Worm (Caenorhabditis elegans): ENCODE measurements around the gene C14C11.2.
"Not testable (repeated sequence)": the region's sequence is repeated elsewhere in the genome, so short reads cannot be mapped to it uniquely, and the experiment has no call there.

Gene C14C11.2

DNA sequence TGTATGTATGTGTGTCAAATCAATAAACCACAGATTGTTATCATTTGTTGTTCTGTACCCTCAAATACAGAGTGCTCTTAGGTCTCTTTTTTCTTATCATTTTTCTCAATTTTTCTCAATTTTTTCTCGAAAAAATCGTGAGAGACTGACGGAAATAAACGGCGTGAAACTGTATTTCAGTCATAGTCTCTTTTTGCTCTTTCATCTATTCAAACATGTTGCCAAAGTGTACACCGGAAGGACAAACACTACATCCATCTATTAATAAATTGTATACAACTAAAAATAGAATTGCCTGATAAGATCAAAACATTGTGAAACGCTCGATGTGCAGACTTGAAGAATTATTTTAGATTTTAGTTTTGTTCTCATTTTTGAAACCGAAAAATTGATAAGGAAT lies 26.5 kb upstream of the C14C11.2 start:
- TF ChIP-seq nhr-80 (tag; optimal IDR thresholded peaks at IDR 0.05): peak; percentile 38
- TF ChIP-seq lin-26 (GFP tag; IDR thresholded peaks at IDR 0.05): no peak

DNA sequence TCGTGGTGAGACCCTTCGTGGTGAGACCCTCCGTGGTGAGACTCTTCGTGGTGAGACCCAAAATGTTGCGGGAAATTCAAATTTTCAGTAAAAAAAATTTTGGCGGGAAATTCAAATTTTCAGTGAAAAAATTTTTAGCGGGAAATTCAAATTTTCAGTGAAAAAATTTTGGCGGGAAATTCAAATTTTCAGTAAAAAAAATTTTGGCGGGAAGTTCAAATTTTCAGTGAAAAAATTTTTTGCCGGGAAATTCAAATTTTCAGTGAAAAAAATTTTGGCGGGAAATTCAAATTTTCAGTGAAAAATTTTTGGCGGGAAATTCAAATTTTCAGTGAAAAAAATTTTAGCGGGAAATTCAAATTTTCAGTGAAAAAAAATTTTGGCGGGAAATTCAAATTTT lies 20.9 kb upstream of the C14C11.2 start:
- peak; percentile 39; the same call in 1 of the 2 replicates for TF ChIP-seq ceh-91 (GFP tag; IDR thresholded peaks at IDR 0.05)
- peak; percentile 66 for TF ChIP-seq F33H1.4 (GFP tag; IDR thresholded peaks at IDR 0.05)
- TF ChIP-seq madf-8 (GFP tag; conservative IDR thresholded peaks at IDR 0.05): 0 out of 2 replicates have a peak, but pooled peaks have one; percentile 29

DNA sequence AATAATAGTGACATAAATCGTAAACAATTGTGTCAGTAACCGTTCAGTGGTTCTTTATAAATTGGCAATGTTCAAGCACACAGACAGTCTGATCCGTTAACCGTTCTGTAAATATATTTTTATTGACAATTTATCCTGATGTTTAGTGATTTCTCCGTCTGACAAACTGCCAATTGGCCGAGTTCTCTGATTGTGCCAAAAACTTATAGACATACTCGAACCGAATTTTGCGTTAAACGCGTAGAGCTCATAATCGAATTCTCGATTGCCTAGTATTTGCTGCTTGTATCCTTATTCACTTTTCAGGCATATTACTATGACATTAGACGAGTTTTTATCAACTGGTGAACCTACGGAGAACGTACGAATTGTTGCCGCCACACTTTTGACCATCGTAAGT lies 16.8 kb upstream of the C14C11.2 start, which contains the start of gene srx-117:
Gene srx-117, plus strand, starts transcription at position 301 of the 400 bp plus-strand sequence.
- no peak for TF ChIP-seq lin-26 (GFP tag; IDR thresholded peaks at IDR 0.05)

DNA sequence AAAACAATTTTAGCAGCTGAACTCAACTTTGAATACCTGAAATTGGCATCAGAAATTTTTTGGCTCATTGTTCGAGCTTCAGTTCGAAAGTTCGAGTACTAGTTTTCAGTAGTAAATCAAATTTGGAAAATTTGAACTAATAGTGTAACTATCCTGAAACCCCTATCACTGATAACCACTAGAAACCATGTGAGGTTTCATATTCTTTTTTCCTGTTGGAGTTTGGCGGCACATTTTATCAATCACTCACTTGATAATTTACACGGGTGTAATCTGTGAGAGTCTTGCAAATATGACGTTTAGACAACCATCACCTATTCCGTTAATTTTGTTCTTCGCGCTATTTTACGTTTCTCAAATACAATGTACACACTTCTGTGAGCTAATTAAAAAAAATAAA lies 13.6 kb upstream of the C14C11.2 start, which contains the start of gene C14C11.4:
Gene C14C11.4, plus strand, starts transcription at position 252 of the 400 bp plus-strand sequence.
- TF ChIP-seq dox-1 (GFP tag; IDR thresholded peaks at IDR 0.05): no peak
- TF ChIP-seq ets-4 (GFP tag; optimal IDR thresholded peaks at IDR 0.05): peak; percentile 39
- no peak for TF ChIP-seq ztf-22 (GFP tag; optimal IDR thresholded peaks at IDR 0.05)
- peak; percentile 86 for TF ChIP-seq nhr-80 (tag; optimal IDR thresholded peaks at IDR 0.05)

DNA sequence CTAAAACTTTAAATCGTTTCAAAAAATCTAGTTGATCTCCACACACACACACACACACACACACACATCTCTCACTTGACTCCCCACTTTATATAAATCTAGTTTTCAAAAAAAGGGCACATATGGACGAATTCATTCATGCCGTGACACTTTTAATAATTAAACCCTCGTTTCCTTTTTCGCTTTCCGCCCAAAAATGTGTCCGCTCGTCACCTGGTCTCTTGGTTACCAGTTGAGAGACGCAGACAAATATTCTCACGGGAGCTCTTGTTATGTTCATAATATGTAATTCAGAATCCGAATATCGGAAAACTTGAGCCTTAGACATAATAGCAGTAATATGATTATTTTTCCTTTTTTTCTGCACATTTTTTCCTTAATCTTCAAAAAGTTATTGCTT lies 9.1 kb upstream of the C14C11.2 start:
- TF ChIP-seq zfh-2 (GFP tag; conservative IDR thresholded peaks at IDR 0.05): no peak
- no peak for TF ChIP-seq egl-18 (GFP tag; IDR thresholded peaks at IDR 0.05)
- no peak for TF ChIP-seq F39B2.1 (GFP tag; IDR thresholded peaks at IDR 0.05)
- TF ChIP-seq ztf-26 (tag; optimal IDR thresholded peaks at IDR 0.05): no peak
- no peak for TF ChIP-seq F49E8.2 (tag; optimal IDR thresholded peaks at IDR 0.05; ENCODE audit: insufficient read depth)
- no peak for TF ChIP-seq die-1 (tag; optimal IDR thresholded peaks at IDR 0.05)
- TF ChIP-seq dpff-1 (tag; optimal IDR thresholded peaks at IDR 0.05): no peak
- no peak for TF ChIP-seq ztf-22 (GFP tag; optimal IDR thresholded peaks at IDR 0.05)
- no peak for TF ChIP-seq lag-1 (GFP tag; IDR thresholded peaks at IDR 0.05)
- TF ChIP-seq ceh-58 (GFP tag; IDR thresholded peaks at IDR 0.05): no peak

DNA sequence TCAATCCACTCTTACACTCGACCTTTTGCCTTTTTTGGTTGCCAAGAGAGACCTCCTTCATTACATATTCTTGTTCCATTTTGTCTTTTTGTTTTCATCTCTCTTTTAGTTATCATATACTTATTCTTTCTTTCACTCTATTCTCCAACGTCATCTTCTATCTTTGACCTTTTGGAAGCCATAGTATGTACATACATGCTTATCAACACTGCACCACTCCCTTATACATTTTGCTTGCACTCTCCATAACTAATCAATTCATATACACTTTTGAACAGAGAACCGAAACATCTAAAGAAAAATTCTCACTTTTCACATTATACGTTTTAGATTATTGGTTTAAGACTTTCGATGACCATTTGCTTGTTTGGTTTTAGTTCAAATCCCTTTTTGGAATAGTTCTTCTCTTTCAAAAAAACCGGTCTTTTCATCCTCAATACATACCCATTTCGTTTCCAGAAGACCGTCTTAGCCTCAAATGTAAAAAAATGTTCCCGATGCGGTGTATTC lies 6.9 kb upstream of the C14C11.2 start, which contains the start of gene hex-2:
Gene hex-2, plus strand, starts transcription at position 460 of the 510 bp plus-strand sequence.
- TF ChIP-seq nhr-80 (tag; optimal IDR thresholded peaks at IDR 0.05) (peak; percentile 29), unc-130 (GFP tag; optimal IDR thresholded peaks at IDR 0.05) (no peak), Y67H2A.10 (GFP tag; conservative IDR thresholded peaks at IDR 0.05) (no peak)

DNA sequence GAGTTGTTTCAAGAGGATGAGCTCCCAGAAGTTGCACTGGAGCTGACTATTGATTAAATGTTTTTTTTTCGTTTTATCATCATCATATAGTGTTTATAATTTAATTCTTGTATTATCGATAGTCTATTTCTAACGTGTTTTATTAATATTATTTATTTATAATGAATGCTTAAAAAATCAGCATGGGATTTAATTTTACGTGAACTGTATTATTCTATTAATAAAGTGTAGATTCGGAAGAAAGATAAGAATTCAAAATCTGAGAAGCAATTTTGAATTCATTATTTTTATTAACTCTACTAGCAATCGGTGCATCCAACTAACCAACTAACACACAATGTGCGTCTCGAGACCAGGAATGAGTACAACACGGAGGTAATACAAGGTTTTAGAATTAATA lies 2.4 kb downstream of the C14C11.2 start, which contains the start of gene C14C11.1:
Gene C14C11.1, plus strand, starts transcription at position 301 of the 400 bp plus-strand sequence.
- TF ChIP-seq snpc-4 (GFP tag; optimal IDR thresholded peaks at IDR 0.05); snpc-4 (tag; optimal IDR thresholded peaks at IDR 0.05); ama-1 (optimal IDR thresholded peaks at IDR 0.05); ama-1 (GFP tag; optimal IDR thresholded peaks at IDR 0.05); athp-1 (tag; optimal IDR thresholded peaks at IDR 0.05): not testable (repeated sequence)

DNA sequence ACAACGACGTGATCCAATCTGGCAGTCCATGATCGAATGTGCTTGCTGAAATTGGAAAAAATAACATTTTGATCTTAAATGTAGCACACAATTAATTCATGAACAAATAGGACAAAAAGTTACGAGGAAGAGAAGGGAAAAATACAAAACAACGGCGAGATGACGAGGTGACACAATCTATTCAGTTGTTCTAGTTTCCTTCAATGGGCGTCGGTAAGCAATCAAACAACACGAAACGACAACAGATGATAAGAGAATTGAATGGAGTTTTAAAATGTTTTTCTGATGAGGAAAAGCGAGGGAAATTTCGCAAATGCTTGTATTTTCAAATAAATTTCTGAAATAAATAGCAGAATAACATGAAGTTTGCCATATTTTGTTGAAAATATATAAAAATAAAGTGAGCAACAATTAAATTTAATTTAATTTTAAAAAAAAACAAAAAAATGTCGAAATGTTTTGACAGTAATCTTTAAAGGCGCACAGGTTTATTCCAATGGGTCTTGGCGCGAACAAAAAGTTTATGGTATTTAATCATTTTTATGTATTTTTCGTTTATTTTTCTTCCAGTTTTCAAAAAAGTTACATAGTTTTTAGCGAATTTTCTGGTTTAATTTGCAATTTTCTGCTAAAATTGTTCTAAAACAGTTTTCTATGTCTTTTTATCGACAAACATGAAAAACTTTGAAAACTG lies 5.2 kb downstream of the C14C11.2 start, which contains the start of gene C14C11.7:
Gene C14C11.7, minus strand, starts transcription at position 51 of the 694 bp plus-strand sequence.
- TF ChIP-seq cebp-2 (GFP tag; IDR thresholded peaks at IDR 0.05) (no peak), Y79H2A.3 (GFP tag; conservative IDR thresholded peaks at IDR 0.05) (no peak), hlh-12 (tag; optimal IDR thresholded peaks at IDR 0.05) (no peak), D2030.7 (GFP tag; IDR thresholded peaks at IDR 0.05) (no peak), attf-5 (GFP tag; optimal IDR thresholded peaks at IDR 0.05) (no peak), xnd-1 (tag; optimal IDR thresholded peaks at IDR 0.05) (peak; percentile 63), K12H6.12 (tag; optimal IDR thresholded peaks at IDR 0.05) (no peak), madf-6 (GFP tag; IDR thresholded peaks at IDR 0.05) (peak; percentile 82), bed-1 (GFP tag; IDR thresholded peaks at IDR 0.05) (no peak), efl-1 (GFP tag; optimal IDR thresholded peaks at IDR 0.05) (peak; percentile 50), lsl-1 (GFP tag; optimal IDR thresholded peaks at IDR 0.05) (peak; percentile 83), F57C9.4 (tag; optimal IDR thresholded peaks at IDR 0.05) (no peak), K11D2.4 (GFP tag; IDR thresholded peaks at IDR 0.05) (no peak)

Data from whole organism, young adult.